Worm (Caenorhabditis elegans) whole organism, L3 larva: ENCODE data around the gene K09F6.13.
"Not testable (repeated sequence)": the region's sequence is repeated elsewhere in the genome, so short reads cannot be mapped to it uniquely, and the experiment has no call there.

Source experiments
- mdl-1 ChIP-seq: fragments of 150-350 bp; optimal IDR thresholded peaks from 2 replicates; lab custom pipeline; 2014; ENCODE audit warnings: missing biosample characterization, missing genetic modification characterization
- nfya-1 ChIP-seq: sonication (generic microtip); optimal IDR thresholded peaks from 2 replicates; lab custom pipeline; 2017; ENCODE audit warnings: missing genetic modification characterization, mild to moderate bottlenecking, missing compliant biosample characterization, antibody characterized with exemption, moderate library complexity; ENCODE audit not compliant: insufficient read depth
- nhr-11 ChIP-seq: fragments of 150-350 bp; optimal IDR thresholded peaks from 2 replicates; lab custom pipeline; 2014; ENCODE audit warnings: missing biosample characterization, missing genetic modification characterization
- nhr-237 ChIP-seq: fragments of 150-350 bp; optimal IDR thresholded peaks from 2 replicates; lab custom pipeline; 2014; ENCODE audit warnings: missing biosample characterization, missing genetic modification characterization
- nhr-77 ChIP-seq: fragments of 150-350 bp; optimal IDR thresholded peaks from 2 replicates; lab custom pipeline; 2014; ENCODE audit warnings: missing biosample characterization, missing genetic modification characterization
- snpc-4 ChIP-seq: fragments of 150-350 bp; optimal IDR thresholded peaks from 2 replicates; lab custom pipeline; 2014; ENCODE audit warnings: missing biosample characterization, missing genetic modification characterization
- unc-39 ChIP-seq: sonication (generic microtip); optimal IDR thresholded peaks from 4 replicates; lab custom pipeline; 2017; ENCODE audit warnings: missing biosample characterization, missing genetic modification characterization

ce11 chrII:2282599-2282998, 6.3 kb upstream of the K09F6.13 start, which contains the start of gene K09F6.9:
- TF ChIP-seq snpc-4; nhr-11 (tag; lab: Kevin White, UChicago); nfya-1 (tag; lab: Kevin White, UChicago); mdl-1 (tag; lab: Kevin White, UChicago); nhr-237; unc-39 (tag; lab: Kevin White, UChicago); nhr-77 (tag; lab: Kevin White, UChicago): not testable (repeated sequence)
